Fruit fly (Drosophila melanogaster) whole organism, embryonic: ENCODE measurements around the gene Mob3.

ENCODE experiments used
- CG12769 ChIP-seq: fragments of 200-800 bp; sonication (Bioruptor generic); optimal IDR thresholded peaks from 2 replicates; lab custom pipeline; 2019; ENCODE audit warnings: missing biosample characterization, mild to moderate bottlenecking, missing genetic modification characterization, moderate library complexity
- CG14014 ChIP-seq: fragments of 200-800 bp; sonication (Bioruptor generic); IDR thresholded peaks from 2 replicates; pipeline ENCODE4 v1.3.6; 2022; ENCODE audit warnings: missing biosample characterization, missing genetic modification characterization
- CG14441 ChIP-seq: fragments of 200-800 bp; sonication (Bioruptor generic); IDR thresholded peaks from 2 replicates; pipeline ENCODE4 v1.3.6; 2022; ENCODE audit warnings: missing biosample characterization, missing genetic modification characterization
- CG15479 ChIP-seq: fragments of 200-800 bp; sonication (Bioruptor generic); optimal IDR thresholded peaks from 3 replicates; lab custom pipeline; 2019; ENCODE audit warnings: missing biosample characterization, mild to moderate bottlenecking, missing genetic modification characterization, moderate library complexity
- CG1602 ChIP-seq: fragments of 200-800 bp; sonication (Bioruptor generic); optimal IDR thresholded peaks from 3 replicates; lab custom pipeline; 2016; ENCODE audit warnings: missing biosample characterization, missing genetic modification characterization
- CG16779 ChIP-seq: fragments of 200-800 bp; sonication (Bioruptor generic); IDR thresholded peaks from 2 replicates; pipeline ENCODE4 v1.3.6; 2022; ENCODE audit warnings: missing biosample characterization, missing genetic modification characterization
- CG17568 ChIP-seq: fragments of 200-800 bp; sonication (Bioruptor generic); optimal IDR thresholded peaks from 2 replicates; lab custom pipeline; 2018; ENCODE audit warnings: missing biosample characterization, mild to moderate bottlenecking, missing genetic modification characterization, moderate library complexity
- CG18011 ChIP-seq: fragments of 200-800 bp; sonication (Bioruptor generic); optimal IDR thresholded peaks from 2 replicates; lab custom pipeline; 2017; ENCODE audit warnings: missing biosample characterization, missing genetic modification characterization, mild to moderate bottlenecking, moderate library complexity, missing genotype
- CG32767 ChIP-seq: fragments of 200-800 bp; sonication (Bioruptor generic); IDR thresholded peaks from 2 replicates; pipeline ENCODE4 v1.3.6; 2022; ENCODE audit warnings: missing biosample characterization, missing genetic modification characterization
- CG3281 ChIP-seq: fragments of 200-800 bp; sonication (Bioruptor generic); optimal IDR thresholded peaks from 3 replicates; lab custom pipeline; 2017; ENCODE audit warnings: missing biosample characterization, mild to moderate bottlenecking, missing genetic modification characterization
- CG42726 ChIP-seq: fragments of 200-800 bp; sonication (Bioruptor generic); IDR thresholded peaks from 2 replicates; pipeline ENCODE4 v1.3.6; 2022; ENCODE audit warnings: missing biosample characterization, missing genetic modification characterization; ENCODE audit not compliant: partially characterized antibody
- CG4282 ChIP-seq: fragments of 200-800 bp; sonication (Bioruptor generic); optimal IDR thresholded peaks from 2 replicates; lab custom pipeline; 2016; ENCODE audit warnings: missing biosample characterization, missing genetic modification characterization
- CG43689 ChIP-seq: fragments of 200-800 bp; sonication (Bioruptor generic); IDR thresholded peaks from 2 replicates; pipeline ENCODE4 v1.3.6; 2022; ENCODE audit warnings: missing biosample characterization, missing genetic modification characterization
- CG4617 ChIP-seq: fragments of 200-800 bp; sonication (Bioruptor generic); optimal IDR thresholded peaks from 3 replicates; lab custom pipeline; 2016; ENCODE audit warnings: missing biosample characterization, missing genetic modification characterization, borderline replicate concordance
- CG6272 ChIP-seq: fragments of 200-800 bp; sonication (Bioruptor generic); IDR thresholded peaks from 2 replicates; pipeline ENCODE4 v1.3.6; 2022; ENCODE audit warnings: missing biosample characterization, missing genetic modification characterization
- CG6765 ChIP-seq: fragments of 200-800 bp; sonication (Bioruptor generic); optimal IDR thresholded peaks from 3 replicates; lab custom pipeline; 2017; ENCODE audit warnings: missing biosample characterization, mild to moderate bottlenecking, missing genetic modification characterization
- CG9727 ChIP-seq: fragments of 200-800 bp; sonication (Bioruptor generic); optimal IDR thresholded peaks from 3 replicates; lab custom pipeline; 2017; ENCODE audit warnings: missing biosample characterization, mild to moderate bottlenecking, missing genetic modification characterization
- D ChIP-seq, 2 experiments: fragments of 200-800 bp in 1 of 2; fragments of >200 bp in 1 of 2; sonication (Bioruptor generic) in 1 of 2; optimal IDR thresholded peaks; 2 replicates in 1 of 2; 3 replicates in 1 of 2; lab custom pipeline; 2017; ENCODE audit warnings: mild to moderate bottlenecking in 1 of 2, missing biosample characterization in 1 of 2, missing genetic modification characterization in 1 of 2, missing genetic modification reagents in 1 of 2
- Ets65A ChIP-seq: fragments of 200-800 bp; sonication (Bioruptor generic); peaks from one replicate; lab custom pipeline; 2016; ENCODE audit warnings: missing biosample characterization, missing genetic modification characterization
- Gsc ChIP-seq: fragments of 200-800 bp; sonication (Bioruptor generic); IDR thresholded peaks from 2 replicates; pipeline ENCODE4 v1.3.6; 2022; ENCODE audit warnings: missing biosample characterization, missing genetic modification characterization
- Hand ChIP-seq: fragments of 200-800 bp; sonication (Bioruptor generic); optimal IDR thresholded peaks from 2 replicates; lab custom pipeline; 2017; ENCODE audit warnings: mild to moderate bottlenecking, missing biosample characterization, missing genetic modification reagents, missing genetic modification characterization
- MESR4 ChIP-seq: fragments of 200-800 bp; sonication (Bioruptor generic); optimal IDR thresholded peaks from 2 replicates; lab custom pipeline; 2018; ENCODE audit warnings: missing biosample characterization, mild to moderate bottlenecking, missing genetic modification characterization, moderate library complexity
- NFAT ChIP-seq: fragments of 200-800 bp; sonication (Bioruptor generic); IDR thresholded peaks from 2 replicates; pipeline ENCODE4 v1.3.6; 2022; ENCODE audit warnings: missing biosample characterization, missing genetic modification characterization
- NK7.1 ChIP-seq: fragments of 200-800 bp; sonication (Bioruptor generic); optimal IDR thresholded peaks from 3 replicates; lab custom pipeline; 2016; ENCODE audit warnings: missing biosample characterization, missing genetic modification characterization
- Neu2 ChIP-seq: fragments of 200-800 bp; sonication (Bioruptor generic); optimal IDR thresholded peaks from 3 replicates; lab custom pipeline; 2016; ENCODE audit warnings: missing biosample characterization, missing genetic modification characterization, borderline replicate concordance
- Nf-YB ChIP-seq: fragments of 200-800 bp; sonication (Bioruptor generic); optimal IDR thresholded peaks from 3 replicates; lab custom pipeline; 2019; ENCODE audit warnings: missing biosample characterization, mild to moderate bottlenecking, missing genetic modification characterization, moderate library complexity
- Pdp1 ChIP-seq, 2 experiments: fragments of 200-800 bp; sonication (Bioruptor generic); optimal IDR thresholded peaks; 3 replicates each; lab custom pipeline; 2016; ENCODE audit warnings: missing biosample characterization in 2 of 2, missing genetic modification characterization in 2 of 2, mild to moderate bottlenecking in 1 of 2, moderate library complexity in 1 of 2
- Usf ChIP-seq: fragments of 200-800 bp; sonication (Bioruptor generic); optimal IDR thresholded peaks from 2 replicates; lab custom pipeline; 2017; ENCODE audit warnings: missing genotype, missing biosample characterization, missing genetic modification characterization
- YL-1 ChIP-seq: fragments of 200-800 bp; sonication (Bioruptor generic); optimal IDR thresholded peaks from 3 replicates; lab custom pipeline; 2017; ENCODE audit warnings: missing biosample characterization, mild to moderate bottlenecking, missing genetic modification characterization
- bsh ChIP-seq, 2 experiments: fragments of 200-800 bp; sonication (Bioruptor generic); optimal IDR thresholded peaks; 2 replicates each; lab custom pipeline; 2017 to 2018; ENCODE audit warnings: mild to moderate bottlenecking in 2 of 2, missing biosample characterization in 2 of 2, missing genetic modification characterization in 2 of 2, moderate library complexity in 1 of 2
- corto ChIP-seq: fragments of 200-800 bp; sonication (Bioruptor generic); optimal IDR thresholded peaks from 2 replicates; lab custom pipeline; 2016; ENCODE audit warnings: missing biosample characterization, mild to moderate bottlenecking, missing genetic modification characterization, moderate library complexity
- croc ChIP-seq: fragments of 200-800 bp; sonication (Bioruptor generic); conservative IDR thresholded peaks from 3 replicates; pipeline ENCODE4 v1.3.6; 2022; ENCODE audit warnings: missing biosample characterization, missing genetic modification characterization
- dimm ChIP-seq: fragments of 200-800 bp; sonication (Bioruptor generic); IDR thresholded peaks from 2 replicates; pipeline ENCODE4 v1.3.6; 2022; ENCODE audit warnings: missing biosample characterization, missing genetic modification characterization
- disco-r ChIP-seq: fragments of 200-800 bp; sonication (Bioruptor generic); optimal IDR thresholded peaks from 2 replicates; lab custom pipeline; 2016; ENCODE audit warnings: missing biosample characterization, missing genetic modification characterization
- dmrt99B ChIP-seq: fragments of 200-800 bp; sonication (Bioruptor generic); optimal IDR thresholded peaks from 2 replicates; lab custom pipeline; 2018; ENCODE audit warnings: missing biosample characterization, mild to moderate bottlenecking, missing genetic modification characterization, moderate library complexity
- emc ChIP-seq: fragments of 200-800 bp; sonication (Bioruptor generic); optimal IDR thresholded peaks from 2 replicates; lab custom pipeline; 2016; ENCODE audit warnings: missing biosample characterization, missing genetic modification characterization
- grau ChIP-seq: fragments of 200-800 bp; optimal IDR thresholded peaks from 3 replicates; lab custom pipeline; 2019; ENCODE audit warnings: missing biosample characterization, mild to moderate bottlenecking, missing genetic modification characterization, moderate library complexity
- grn ChIP-seq: fragments of 200-800 bp; sonication (Bioruptor generic); optimal IDR thresholded peaks from 3 replicates; lab custom pipeline; 2017; ENCODE audit warnings: missing biosample characterization, missing genetic modification characterization
- h ChIP-seq: fragments of >200 bp; optimal IDR thresholded peaks from 2 replicates; lab custom pipeline; 2017
- lbe ChIP-seq: fragments of 200-800 bp; sonication (Bioruptor generic); optimal IDR thresholded peaks from 2 replicates; lab custom pipeline; 2016; ENCODE audit warnings: missing biosample characterization, mild to moderate bottlenecking, missing genetic modification characterization
- nerfin-2 ChIP-seq: fragments of 200-800 bp; sonication (Bioruptor generic); IDR thresholded peaks from 2 replicates; pipeline ENCODE4 v1.3.6; 2022; ENCODE audit warnings: missing biosample characterization, missing genetic modification characterization; ENCODE audit not compliant: partially characterized antibody
- peb ChIP-seq: fragments of 200-800 bp; sonication (Bioruptor generic); IDR thresholded peaks from 2 replicates; pipeline ENCODE4 v1.3.6; 2022; ENCODE audit warnings: missing biosample characterization, missing genetic modification characterization
- salm ChIP-seq: fragments of 200-800 bp; sonication (Bioruptor generic); optimal IDR thresholded peaks from 2 replicates; lab custom pipeline; 2018; ENCODE audit warnings: missing biosample characterization, mild to moderate bottlenecking, missing genetic modification characterization
- slp2 ChIP-seq: fragments of 200-800 bp; sonication (Bioruptor generic); optimal IDR thresholded peaks from 2 replicates; lab custom pipeline; 2016; ENCODE audit warnings: missing biosample characterization, missing genetic modification characterization
- sna ChIP-seq: fragments of 200-800 bp; sonication (Bioruptor generic); IDR thresholded peaks from 2 replicates; pipeline ENCODE4 v1.3.6; 2022; ENCODE audit warnings: missing biosample characterization, missing genetic modification characterization; ENCODE audit not compliant: partially characterized antibody
- trem ChIP-seq: fragments of 200-800 bp; optimal IDR thresholded peaks from 3 replicates; lab custom pipeline; 2019; ENCODE audit warnings: missing biosample characterization, mild to moderate bottlenecking, missing genetic modification characterization, moderate library complexity
- unc-4 ChIP-seq: fragments of 200-800 bp; sonication (Bioruptor generic); IDR thresholded peaks from 2 replicates; pipeline ENCODE4 v1.3.6; 2022; ENCODE audit warnings: missing biosample characterization, missing genetic modification characterization; ENCODE audit not compliant: partially characterized antibody

Gene Mob3

dm6 chr2L:10263343-10263744 is 1.8 kb upstream of the Mob3 start, which contains the start of gene Rsf1 (continued):
- no peak for TF ChIP-seq emc (GFP tag; lab: Kevin White, UChicago)
- TF ChIP-seq NK7.1 (GFP tag; lab: Kevin White, UChicago), result no peak
- no peak for TF ChIP-seq salm (tag; lab: Kevin White, UChicago)
- peak; percentile 75 for TF ChIP-seq CG3281 (GFP tag; lab: Kevin White, UChicago)
- no peak for TF ChIP-seq dmrt99B (tag; lab: Kevin White, UChicago)
- peak; percentile 86 for TF ChIP-seq CG32767 (GFP tag; lab: Robert Waterston, UW)
- no peak for TF ChIP-seq CG14014
- no peak for TF ChIP-seq CG6765 (GFP tag; lab: Kevin White, UChicago)
- TF ChIP-seq grau (tag; lab: Kevin White, UChicago), result no peak
- TF ChIP-seq D (optimal IDR thresholded peaks at IDR 0.05; lab: Kevin White, UChicago), result no peak
- TF ChIP-seq D (GFP tag; optimal IDR thresholded peaks at IDR 0.05; lab: Kevin White, UChicago), result no peak

dm6 chr2L:10263830-10264634 is 1.1 kb upstream of the Mob3 start, which contains the start of gene REPTOR-BP:
TSS of gene REPTOR-BP (plus strand) at chr2L:10264125.
- TF ChIP-seq lbe (GFP tag; lab: Kevin White, UChicago), result peak; percentile 71
- no peak for TF ChIP-seq CG9727 (GFP tag; lab: Kevin White, UChicago)
- no peak for TF ChIP-seq CG18011
- no peak for TF ChIP-seq Hand (GFP tag; lab: Kevin White, UChicago)
- TF ChIP-seq CG32767 (GFP tag; lab: Robert Waterston, UW), result peak; percentile 53; the same call in 1 of the 2 replicates
- TF ChIP-seq trem (tag; lab: Kevin White, UChicago), result no peak
- no peak for TF ChIP-seq Ets65A (GFP tag; lab: Kevin White, UChicago)
- no peak for TF ChIP-seq CG4282
- no peak for TF ChIP-seq CG43689 (GFP tag; lab: Robert Waterston, UW)
- TF ChIP-seq CG4617 (GFP tag; lab: Kevin White, UChicago), result peak; percentile 5
- no peak for TF ChIP-seq CG15479 (GFP tag; lab: Kevin White, UChicago)
- no peak for TF ChIP-seq peb (GFP tag; lab: Robert Waterston, UW)
- no peak for TF ChIP-seq grn
- no peak for TF ChIP-seq slp2
- no peak for TF ChIP-seq Neu2
- TF ChIP-seq croc (GFP tag; lab: Robert Waterston, UW), result no peak
- TF ChIP-seq NFAT (GFP tag; lab: Robert Waterston, UW), result no peak
- no peak for TF ChIP-seq sna (GFP tag; lab: Robert Waterston, UW)
- TF ChIP-seq CG1602 (GFP tag; lab: Kevin White, UChicago), result no peak
- TF ChIP-seq corto, result peak; percentile 76
- no peak for TF ChIP-seq nerfin-2 (GFP tag; lab: Robert Waterston, UW)
- TF ChIP-seq YL-1 (GFP tag; lab: Kevin White, UChicago), result peak; percentile 76
- no peak for TF ChIP-seq CG16779 (GFP tag; lab: Robert Waterston, UW)
- no peak for TF ChIP-seq CG6272 (GFP tag; lab: Robert Waterston, UW)
- TF ChIP-seq Nf-YB (GFP tag; lab: Kevin White, UChicago), result no peak
- TF ChIP-seq Pdp1 (GFP tag; optimal IDR thresholded peaks at IDR 0.05; lab: Kevin White, UChicago), result peak in 1 of 2 experiments; percentile 18
- TF ChIP-seq CG14441 (GFP tag; lab: Robert Waterston, UW), result no peak
- TF ChIP-seq Gsc (GFP tag; lab: Robert Waterston, UW), result no peak
- TF ChIP-seq h (lab: Kevin White, UChicago), result no peak
- TF ChIP-seq Usf (GFP tag; lab: Kevin White, UChicago), result no peak
- TF ChIP-seq unc-4 (GFP tag; lab: Robert Waterston, UW), result no peak
- TF ChIP-seq MESR4 (GFP tag; lab: Kevin White, UChicago), result peak; percentile 83
- TF ChIP-seq dimm (GFP tag; lab: Robert Waterston, UW), result no peak
- TF ChIP-seq CG17568 (GFP tag; lab: Kevin White, UChicago), result peak; percentile 14
- no peak for TF ChIP-seq CG12769
- TF ChIP-seq CG42726 (GFP tag; lab: Robert Waterston, UW), result no peak
- no peak for TF ChIP-seq bsh (GFP tag; optimal IDR thresholded peaks at IDR 0.05; lab: Kevin White, UChicago)
- no peak for TF ChIP-seq disco-r
